Worm (Caenorhabditis elegans) whole organism, L4/young adult: ENCODE results near the gene Y73B6BL.14.

Experiments
- W03F9.2 ChIP-seq: fragments of 150-350 bp; optimal IDR thresholded peaks from 2 replicates; lab custom pipeline; 2014; ENCODE audit warnings: missing biosample characterization, missing genetic modification characterization
- dao-5 ChIP-seq: sonication (generic microtip); optimal IDR thresholded peaks from 2 replicates; lab custom pipeline; 2016; ENCODE audit warnings: missing genotype, missing genetic modification characterization, moderate library complexity, missing compliant biosample characterization
- him-1 ChIP-seq: sonication (generic microtip); optimal IDR thresholded peaks from 2 replicates; lab custom pipeline; 2016; ENCODE audit warnings: missing genotype, missing genetic modification reagents, missing genetic modification characterization, missing compliant biosample characterization

ce11 chrIV:6372267-6372666 lies 29.5 kb upstream of the Y73B6BL.14 start:
- TF ChIP-seq him-1 (tag; lab: Kevin White, UChicago) (no peak), W03F9.2 (tag; lab: Kevin White, UChicago) (no peak), dao-5 (tag; lab: Kevin White, UChicago) (no peak)
